Worm (Caenorhabditis elegans) whole organism, mixed stage, embryonic: ENCODE measurements around the gene srb-19.

Experiments used
- M03D4.4 ChIP-seq: sonication (generic microtip); optimal IDR thresholded peaks from 2 replicates; lab custom pipeline; 2017; ENCODE audit warnings: mild to moderate bottlenecking, missing genetic modification characterization, missing compliant biosample characterization
- bed-3 ChIP-seq: fragments of 200-800 bp; sonication (Bioruptor generic); optimal IDR thresholded peaks from 3 replicates; lab custom pipeline; 2018; ENCODE audit warnings: mild to moderate bottlenecking, missing genetic modification characterization, moderate library complexity, missing compliant biosample characterization
- blmp-1 ChIP-seq: fragments of 150-350 bp; optimal IDR thresholded peaks from 2 replicates; lab custom pipeline; 2014; ENCODE audit warnings: missing biosample characterization, missing genetic modification characterization
- ceh-39 ChIP-seq: fragments of 150-350 bp; optimal IDR thresholded peaks from 2 replicates; lab custom pipeline; 2014; ENCODE audit warnings: missing biosample characterization, missing genetic modification characterization
- ceh-43 ChIP-seq: fragments of 200-800 bp; sonication (Bioruptor generic); optimal IDR thresholded peaks from 2 replicates; lab custom pipeline; 2018; ENCODE audit warnings: mild to moderate bottlenecking, missing genetic modification characterization, moderate library complexity, missing compliant biosample characterization
- ceh-83 ChIP-seq: fragments of 200-800 bp; sonication (Bioruptor generic); optimal IDR thresholded peaks from 2 replicates; lab custom pipeline; 2018; ENCODE audit warnings: mild to moderate bottlenecking, missing genetic modification characterization, missing compliant biosample characterization
- ces-1 ChIP-seq: fragments of 150-350 bp; optimal IDR thresholded peaks from 2 replicates; lab custom pipeline; 2014; ENCODE audit warnings: missing biosample characterization, missing genetic modification reagents, missing genetic modification characterization
- cnd-1 ChIP-seq: fragments of 200-800 bp; sonication (Bioruptor generic); optimal IDR thresholded peaks from 2 replicates; lab custom pipeline; 2018; ENCODE audit warnings: mild to moderate bottlenecking, missing genetic modification characterization, missing compliant biosample characterization
- elt-1 ChIP-seq: sonication (generic microtip); optimal IDR thresholded peaks from 2 replicates; lab custom pipeline; 2017; ENCODE audit warnings: missing genetic modification characterization, mild to moderate bottlenecking, missing compliant biosample characterization, antibody characterized with exemption, moderate library complexity, borderline replicate concordance; ENCODE audit not compliant: insufficient read depth
- elt-3 ChIP-seq: fragments of 150-350 bp; optimal IDR thresholded peaks from 2 replicates; lab custom pipeline; 2014; ENCODE audit warnings: missing biosample characterization, missing genetic modification characterization
- flh-1 ChIP-seq: fragments of 200-800 bp; sonication (Bioruptor generic); optimal IDR thresholded peaks from 2 replicates; lab custom pipeline; 2018; ENCODE audit warnings: mild to moderate bottlenecking, missing genetic modification characterization, moderate library complexity, missing compliant biosample characterization
- ham-2 ChIP-seq: fragments of 200-800 bp; sonication (Bioruptor generic); optimal IDR thresholded peaks from 2 replicates; lab custom pipeline; 2018; ENCODE audit warnings: mild to moderate bottlenecking, missing genetic modification characterization, missing compliant biosample characterization
- hlh-1 ChIP-seq: fragments of 150-350 bp; optimal IDR thresholded peaks from 2 replicates; lab custom pipeline; 2014; ENCODE audit warnings: missing biosample characterization, missing genetic modification reagents, missing genetic modification characterization
- lin-13 ChIP-seq: fragments of 150-350 bp; optimal IDR thresholded peaks from 2 replicates; lab custom pipeline; 2014; ENCODE audit warnings: missing biosample characterization, missing genetic modification characterization
- mab-5 ChIP-seq: fragments of 150-350 bp; optimal IDR thresholded peaks from 2 replicates; lab custom pipeline; 2014; ENCODE audit warnings: missing biosample characterization, missing genetic modification characterization
- mep-1 ChIP-seq: fragments of 150-350 bp; optimal IDR thresholded peaks from 2 replicates; lab custom pipeline; 2017; ENCODE audit warnings: missing biosample characterization, missing genetic modification reagents, missing genetic modification characterization, inconsistent platforms
- mls-2 ChIP-seq: sonication (generic microtip); optimal IDR thresholded peaks from 2 replicates; lab custom pipeline; 2016; ENCODE audit warnings: mild to moderate bottlenecking, missing genetic modification characterization, moderate library complexity, missing compliant biosample characterization
- nhr-12 ChIP-seq: fragments of 150-350 bp; optimal IDR thresholded peaks from 2 replicates; lab custom pipeline; 2014; ENCODE audit warnings: missing biosample characterization, missing genetic modification characterization
- nhr-237 ChIP-seq: fragments of 150-350 bp; optimal IDR thresholded peaks from 2 replicates; lab custom pipeline; 2014; ENCODE audit warnings: missing biosample characterization, missing genetic modification characterization
- nhr-28 ChIP-seq: fragments of 150-350 bp; optimal IDR thresholded peaks from 2 replicates; lab custom pipeline; 2014; ENCODE audit warnings: missing biosample characterization, missing genetic modification characterization
- nhr-76 ChIP-seq: sonication (generic microtip); optimal IDR thresholded peaks from 2 replicates; lab custom pipeline; 2017; ENCODE audit warnings: missing biosample characterization, missing genetic modification characterization
- sem-2 ChIP-seq: fragments of 200-800 bp; sonication (Bioruptor generic); optimal IDR thresholded peaks from 2 replicates; lab custom pipeline; 2018; ENCODE audit warnings: mild to moderate bottlenecking, missing genetic modification characterization, missing compliant biosample characterization
- snpc-4 ChIP-seq: fragments of 150-350 bp; optimal IDR thresholded peaks from 2 replicates; lab custom pipeline; 2014; ENCODE audit warnings: missing biosample characterization, missing genetic modification characterization
- tbx-8 ChIP-seq: fragments of 200-800 bp; sonication (Bioruptor generic); optimal IDR thresholded peaks from 2 replicates; lab custom pipeline; 2018; ENCODE audit warnings: mild to moderate bottlenecking, missing genetic modification characterization, moderate library complexity, missing compliant biosample characterization
- unc-39 ChIP-seq: fragments of 150-350 bp; optimal IDR thresholded peaks from 2 replicates; lab custom pipeline; 2014; ENCODE audit warnings: missing biosample characterization, missing genetic modification characterization
- unc-62 ChIP-seq: fragments of 150-350 bp; optimal IDR thresholded peaks from 2 replicates; lab custom pipeline; 2014; ENCODE audit warnings: missing biosample characterization, missing genetic modification reagents, missing genetic modification characterization
- zip-8 ChIP-seq: fragments of 150-350 bp; optimal IDR thresholded peaks from 2 replicates; lab custom pipeline; 2014; ENCODE audit warnings: missing biosample characterization, missing genetic modification characterization
- ztf-11 ChIP-seq: fragments of 150-350 bp; optimal IDR thresholded peaks from 2 replicates; lab custom pipeline; 2014; ENCODE audit warnings: missing biosample characterization, missing genetic modification characterization

The srb-19 gene

DNA sequence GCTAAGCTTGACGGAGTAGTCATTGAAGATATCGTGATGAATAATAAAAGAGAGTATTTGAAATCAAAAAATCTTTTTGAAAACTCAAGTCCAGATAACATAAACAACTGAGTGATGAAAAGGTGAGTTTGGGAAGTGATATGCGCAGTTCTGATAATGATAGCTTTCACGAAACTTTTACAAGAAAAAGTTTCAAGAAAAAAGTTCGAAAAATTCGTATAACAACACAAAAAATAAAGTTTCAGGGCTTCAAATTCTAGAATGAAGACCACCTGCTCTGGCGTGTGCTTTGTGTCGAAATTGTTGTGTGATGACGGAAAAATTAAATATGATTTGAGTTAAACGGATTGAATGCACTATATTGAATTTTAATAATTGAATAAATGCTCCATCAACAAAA lies at the start of gene srb-19:
Gene srb-19, minus strand, starts transcription at position 101 of the 400 bp plus-strand sequence.
- TF ChIP-seq nhr-12 (tag; lab: Kevin White, UChicago): no peak
- peak; percentile 31 for TF ChIP-seq ces-1 (GFP tag; lab: Kevin White, UChicago)
- no peak for TF ChIP-seq lin-13 (tag; lab: Kevin White, UChicago)

DNA sequence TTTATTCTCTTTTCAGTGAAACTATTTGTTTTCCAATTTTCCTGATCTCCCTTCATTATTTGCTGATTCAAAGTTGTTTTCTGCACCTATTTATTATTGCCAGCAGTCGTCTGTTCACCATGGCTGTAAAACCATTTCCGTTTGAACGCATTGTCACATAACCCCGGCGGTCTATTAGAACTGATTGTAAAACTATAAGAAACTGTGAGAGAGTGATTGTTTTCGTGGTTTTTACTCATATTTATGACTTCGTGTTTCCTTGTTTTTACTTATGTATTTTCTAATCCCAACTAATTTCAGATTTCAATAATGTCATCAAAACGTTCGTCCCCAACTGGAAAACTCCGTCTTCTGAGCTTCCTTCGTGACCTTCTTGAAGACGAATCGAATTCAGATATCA lies 43.0 kb upstream of the srb-19 start, which contains the start of gene F19F10.1:
Gene F19F10.1, plus strand, starts transcription at position 301 of the 400 bp plus-strand sequence.
- no peak for TF ChIP-seq mls-2 (tag; lab: Kevin White, UChicago)
- TF ChIP-seq elt-1 (tag; lab: Kevin White, UChicago): no peak
- TF ChIP-seq nhr-12 (tag; lab: Kevin White, UChicago): no peak
- no peak for TF ChIP-seq ham-2 (GFP tag; lab: Kevin White, UChicago)
- TF ChIP-seq unc-39: no peak
- TF ChIP-seq mep-1 (tag; lab: Kevin White, UChicago): no peak
- TF ChIP-seq nhr-76 (tag; lab: Kevin White, UChicago): no peak
- no peak for TF ChIP-seq elt-3 (tag; lab: Kevin White, UChicago)
- TF ChIP-seq ztf-11 (tag; lab: Kevin White, UChicago): no peak
- no peak for TF ChIP-seq ces-1 (GFP tag; lab: Kevin White, UChicago)
- no peak for TF ChIP-seq ceh-39 (tag; lab: Kevin White, UChicago)
- no peak for TF ChIP-seq unc-62
- no peak for TF ChIP-seq flh-1 (GFP tag; lab: Kevin White, UChicago)
- no peak for TF ChIP-seq M03D4.4 (tag; lab: Kevin White, UChicago)
- TF ChIP-seq tbx-8 (GFP tag; lab: Kevin White, UChicago): no peak
- TF ChIP-seq bed-3: no peak
- no peak for TF ChIP-seq ceh-83 (GFP tag; lab: Kevin White, UChicago)
- TF ChIP-seq hlh-1 (tag; lab: Kevin White, UChicago): no peak
- no peak for TF ChIP-seq sem-2 (GFP tag; lab: Kevin White, UChicago)

DNA sequence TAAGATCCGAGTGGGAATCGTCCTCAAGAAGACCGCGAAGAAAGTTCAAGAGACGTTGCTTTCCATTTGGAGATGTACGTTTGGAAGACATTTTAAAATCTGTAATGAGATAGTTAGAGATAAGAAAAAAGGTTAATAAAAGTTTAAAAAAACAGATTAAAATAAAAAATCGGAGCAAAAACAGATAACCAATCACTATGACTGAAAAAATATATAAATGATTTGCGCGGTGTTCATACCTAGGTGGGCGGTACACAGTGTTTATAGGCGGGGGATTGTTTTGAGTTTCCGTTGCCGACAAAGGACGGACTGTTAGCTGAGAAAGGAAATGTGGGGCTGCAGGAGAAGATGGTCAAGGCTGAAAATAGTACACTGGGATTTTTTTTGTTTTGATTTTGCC lies 38.7 kb upstream of the srb-19 start, which contains the start of gene ets-7:
Gene ets-7, minus strand, starts transcription at position 101 of the 400 bp plus-strand sequence.
- no peak for TF ChIP-seq sem-2 (GFP tag; lab: Kevin White, UChicago)
- TF ChIP-seq ztf-11 (tag; lab: Kevin White, UChicago): no peak
- TF ChIP-seq nhr-28 (tag; lab: Kevin White, UChicago): no peak

DNA sequence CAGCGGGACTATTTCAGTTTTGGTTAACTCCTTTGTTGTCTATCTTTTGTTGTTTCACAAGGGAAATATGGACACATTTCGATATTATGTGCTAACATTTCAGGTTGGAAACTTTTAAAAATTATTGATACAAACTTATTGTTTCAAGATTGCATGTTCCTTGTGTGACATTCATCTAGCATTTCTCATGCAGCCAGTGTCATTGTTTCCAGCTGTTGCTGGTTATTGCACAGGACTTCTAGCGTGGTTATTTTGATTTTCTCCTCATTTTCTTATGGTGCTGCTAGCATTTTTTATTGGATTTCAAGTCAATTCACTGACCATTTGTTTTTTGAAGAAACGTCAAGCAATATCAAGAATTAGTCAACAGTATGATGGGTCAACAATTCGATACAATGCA lies 35.9 kb upstream of the srb-19 start:
- no peak for TF ChIP-seq ceh-83 (GFP tag; lab: Kevin White, UChicago)
- TF ChIP-seq mab-5 (tag; lab: Kevin White, UChicago): no peak

DNA sequence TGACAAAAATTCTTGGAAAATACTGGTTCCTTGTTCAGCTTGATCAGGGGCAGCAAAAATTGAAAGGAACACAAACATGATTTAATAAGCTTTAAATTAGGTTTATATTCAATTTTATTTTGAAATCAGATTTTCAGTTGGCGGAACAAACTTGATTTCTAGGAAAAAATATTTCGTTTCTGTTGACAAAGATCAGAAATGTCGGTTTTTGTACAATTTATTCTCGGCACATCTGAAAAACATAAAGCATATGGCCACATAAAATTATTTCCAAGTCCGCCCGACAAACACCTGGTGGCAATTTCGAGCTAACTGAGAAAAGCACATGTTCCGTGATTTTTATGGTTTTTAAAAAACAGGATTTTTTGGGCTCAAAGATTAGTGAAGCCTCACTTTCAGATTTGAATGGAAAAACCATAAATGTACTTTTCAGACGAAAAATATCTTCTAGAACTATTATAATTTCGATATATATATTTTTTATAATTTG lies 33.9 kb upstream of the srb-19 start, which contains the start of gene ttr-10:
Gene ttr-10, minus strand, starts transcription at position 51 of the 490 bp plus-strand sequence.
- TF ChIP-seq snpc-4 (tag; lab: Kevin White, UChicago) (no peak), elt-3 (tag; lab: Kevin White, UChicago) (no peak), lin-13 (tag; lab: Kevin White, UChicago) (no peak), zip-8 (tag; lab: Kevin White, UChicago) (no peak)
- TF ChIP-seq, all 35 proteins: peak for 0

DNA sequence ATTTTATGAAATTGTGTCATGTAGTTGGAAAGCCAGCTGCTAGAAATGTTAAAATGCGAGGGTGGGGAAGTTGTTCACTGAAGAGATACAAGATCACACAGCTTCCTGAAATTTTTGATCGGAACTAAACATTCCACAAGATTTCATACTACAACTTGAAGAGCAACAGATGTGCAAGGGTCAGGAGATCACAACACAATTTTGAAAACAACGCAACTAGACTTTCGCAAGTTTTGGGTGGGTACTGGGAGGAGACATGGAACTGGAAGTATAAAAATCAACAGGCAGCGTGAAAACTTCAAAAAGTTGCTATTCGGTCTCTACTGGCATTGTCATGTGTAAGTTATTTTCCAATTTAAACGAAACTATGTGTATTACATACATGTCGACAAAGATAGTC lies 31.8 kb upstream of the srb-19 start, which contains the start of gene F19F10.3:
Gene F19F10.3, plus strand, starts transcription at position 301 of the 400 bp plus-strand sequence.
- TF ChIP-seq nhr-237 (tag; lab: Kevin White, UChicago) (no peak), M03D4.4 (tag; lab: Kevin White, UChicago) (no peak), blmp-1 (tag; lab: Kevin White, UChicago) (no peak), lin-13 (tag; lab: Kevin White, UChicago) (no peak), mls-2 (tag; lab: Kevin White, UChicago) (no peak), sem-2 (GFP tag; lab: Kevin White, UChicago) (no peak), cnd-1 (no peak)

DNA sequence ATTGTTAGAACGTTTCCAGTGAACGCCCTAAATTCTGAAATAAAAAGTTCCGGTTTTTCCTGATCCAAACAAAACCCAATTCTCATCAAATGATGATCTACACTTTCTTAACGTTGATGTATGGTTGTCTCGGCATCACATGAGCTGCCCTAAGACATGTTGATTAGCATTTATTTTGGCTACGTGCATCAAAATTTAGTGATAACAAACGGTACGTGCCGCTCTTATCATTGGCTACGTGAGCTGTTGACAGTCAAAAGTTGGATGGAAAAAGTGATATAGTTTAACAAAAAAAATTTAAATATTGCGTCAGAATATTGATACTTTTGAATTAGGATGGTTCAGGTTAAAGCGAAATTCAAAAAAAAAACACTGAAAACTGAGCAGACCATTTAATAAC lies 28.0 kb upstream of the srb-19 start:
- TF ChIP-seq mab-5 (tag; lab: Kevin White, UChicago): no peak
- TF ChIP-seq M03D4.4 (tag; lab: Kevin White, UChicago): no peak
- no peak for TF ChIP-seq ceh-43 (GFP tag; lab: Kevin White, UChicago)
- TF ChIP-seq nhr-237 (tag; lab: Kevin White, UChicago): no peak
